Fruit fly (Drosophila melanogaster) whole organism, embryonic: ENCODE measurements around the gene CG11699.

ENCODE experiments used
- Awh ChIP-seq: fragments of 200-800 bp; sonication (Bioruptor generic); IDR thresholded peaks from 2 replicates; pipeline ENCODE4, ENCODE4 v1.3.6; 2022; ENCODE audit warnings: missing biosample characterization, missing genetic modification characterization
- B-H1 ChIP-seq: fragments of 200-800 bp; sonication (Bioruptor generic); IDR thresholded peaks from 3 replicates; pipeline ENCODE4 v1.3.6; 2022; ENCODE audit warnings: missing biosample characterization, missing genetic modification characterization
- BtbVII ChIP-seq: fragments of 200-800 bp; sonication (Bioruptor generic); optimal IDR thresholded peaks from 3 replicates; lab custom pipeline; 2017; ENCODE audit warnings: missing biosample characterization, mild to moderate bottlenecking, missing genetic modification characterization
- CG10267 ChIP-seq: fragments of 200-800 bp; sonication (Bioruptor generic); optimal IDR thresholded peaks from 2 replicates; lab custom pipeline; 2018; ENCODE audit warnings: missing biosample characterization, mild to moderate bottlenecking, missing genetic modification characterization, moderate library complexity
- CG10979 ChIP-seq: fragments of 200-800 bp; sonication (Bioruptor generic); optimal IDR thresholded peaks from 2 replicates; lab custom pipeline; 2018; ENCODE audit warnings: missing biosample characterization, mild to moderate bottlenecking, missing genetic modification characterization, moderate library complexity
- CG12104 ChIP-seq: fragments of 200-800 bp; sonication (Bioruptor generic); optimal IDR thresholded peaks from 3 replicates; lab custom pipeline; 2016; ENCODE audit warnings: missing biosample characterization, missing genetic modification characterization
- CG13287 ChIP-seq: fragments of 200-800 bp; sonication (Bioruptor generic); IDR thresholded peaks from 2 replicates; pipeline ENCODE4 v1.3.6; 2022; ENCODE audit warnings: missing biosample characterization, missing genetic modification characterization; ENCODE audit not compliant: partially characterized antibody
- CG14710 ChIP-seq: fragments of 200-800 bp; sonication (Bioruptor generic); optimal IDR thresholded peaks from 3 replicates; lab custom pipeline; 2019; ENCODE audit warnings: missing biosample characterization, mild to moderate bottlenecking, missing genetic modification characterization, moderate library complexity
- CG16779 ChIP-seq: fragments of 200-800 bp; sonication (Bioruptor generic); IDR thresholded peaks from 2 replicates; pipeline ENCODE4 v1.3.6; 2022; ENCODE audit warnings: missing biosample characterization, missing genetic modification characterization
- CG17328 ChIP-seq: fragments of 200-800 bp; sonication (Bioruptor generic); IDR thresholded peaks from 2 replicates; pipeline ENCODE4 v1.3.6; 2022; ENCODE audit warnings: missing biosample characterization, missing genetic modification characterization
- CG17361 ChIP-seq: fragments of 200-800 bp; sonication (Bioruptor generic); IDR thresholded peaks from 3 replicates; pipeline ENCODE4 v1.3.6; 2022; ENCODE audit warnings: missing biosample characterization, missing genetic modification characterization
- CG18262 ChIP-seq: fragments of 200-800 bp; optimal IDR thresholded peaks from 3 replicates; lab custom pipeline; 2019; ENCODE audit warnings: missing biosample characterization, mild to moderate bottlenecking, missing genetic modification characterization, moderate library complexity
- CG2678 ChIP-seq: fragments of 200-800 bp; sonication (Bioruptor generic); optimal IDR thresholded peaks from 3 replicates; lab custom pipeline; 2019; ENCODE audit warnings: missing biosample characterization, mild to moderate bottlenecking, missing genetic modification characterization, moderate library complexity
- CG2712 ChIP-seq: fragments of 200-800 bp; optimal IDR thresholded peaks from 3 replicates; lab custom pipeline; 2019; ENCODE audit warnings: missing biosample characterization, mild to moderate bottlenecking, missing genetic modification characterization, moderate library complexity
- CG30020 ChIP-seq: fragments of 200-800 bp; optimal IDR thresholded peaks from 2 replicates; lab custom pipeline; 2019; ENCODE audit warnings: missing biosample characterization, mild to moderate bottlenecking, missing genetic modification characterization, moderate library complexity
- CG5180 ChIP-seq: fragments of 200-800 bp; sonication (Bioruptor generic); optimal IDR thresholded peaks from 3 replicates; lab custom pipeline; 2017; ENCODE audit warnings: missing biosample characterization, missing genetic modification characterization, mild to moderate bottlenecking, moderate library complexity, missing genetic modification reagents
- CG6683 ChIP-seq: fragments of 200-800 bp; sonication (Bioruptor generic); optimal IDR thresholded peaks from 2 replicates; lab custom pipeline; 2017; ENCODE audit warnings: missing biosample characterization, mild to moderate bottlenecking, missing genetic modification characterization, missing genetic modification reagents
- CG8924 ChIP-seq: fragments of 200-800 bp; optimal IDR thresholded peaks from 3 replicates; lab custom pipeline; 2019; ENCODE audit warnings: missing biosample characterization, mild to moderate bottlenecking, missing genetic modification characterization, moderate library complexity
- CoRest ChIP-seq: fragments of 200-800 bp; sonication (Bioruptor generic); optimal IDR thresholded peaks from 3 replicates; lab custom pipeline; 2018; ENCODE audit warnings: missing biosample characterization, mild to moderate bottlenecking, missing genetic modification characterization, moderate library complexity
- Deaf1 ChIP-seq: fragments of 200-800 bp; optimal IDR thresholded peaks from 3 replicates; lab custom pipeline; 2019; ENCODE audit warnings: missing biosample characterization, mild to moderate bottlenecking, missing genetic modification characterization, moderate library complexity
- E2f1 ChIP-seq: fragments of 200-800 bp; sonication (Bioruptor generic); IDR thresholded peaks from 2 replicates; pipeline ENCODE4 v1.3.6; 2022; ENCODE audit warnings: missing biosample characterization, missing genetic modification characterization
- Hr78 ChIP-seq, 2 experiments: fragments of 200-800 bp in 1 of 2; fragments of >200 bp in 1 of 2; sonication (Bioruptor generic) in 1 of 2; optimal IDR thresholded peaks; 2 replicates each; lab custom pipeline; 2017 to 2019; ENCODE audit warnings: missing biosample characterization in 2 of 2, missing genetic modification characterization in 2 of 2, mild to moderate bottlenecking in 1 of 2, moderate library complexity in 1 of 2
- Jarid2 ChIP-seq: fragments of 200-800 bp; sonication (Bioruptor generic); optimal IDR thresholded peaks from 3 replicates; lab custom pipeline; 2017; ENCODE audit warnings: mild to moderate bottlenecking, missing biosample characterization, missing genetic modification reagents, missing genetic modification characterization
- Med ChIP-seq: fragments of 200-800 bp; sonication (Bioruptor generic); peaks from one replicate; lab custom pipeline; 2016; ENCODE audit warnings: missing biosample characterization, missing genetic modification characterization, mild to moderate bottlenecking, inconsistent platforms, moderate library complexity
- NK7.1 ChIP-seq: fragments of 200-800 bp; sonication (Bioruptor generic); optimal IDR thresholded peaks from 3 replicates; lab custom pipeline; 2016; ENCODE audit warnings: missing biosample characterization, missing genetic modification characterization
- Nf-YB ChIP-seq: fragments of 200-800 bp; sonication (Bioruptor generic); optimal IDR thresholded peaks from 3 replicates; lab custom pipeline; 2019; ENCODE audit warnings: missing biosample characterization, mild to moderate bottlenecking, missing genetic modification characterization, moderate library complexity
- PHDP ChIP-seq: fragments of 200-800 bp; sonication (Bioruptor generic); optimal IDR thresholded peaks from 3 replicates; lab custom pipeline; 2018; ENCODE audit warnings: missing biosample characterization, mild to moderate bottlenecking, missing genetic modification characterization, moderate library complexity
- Scr ChIP-seq: fragments of 200-800 bp; sonication (Bioruptor generic); IDR thresholded peaks from 2 replicates; pipeline ENCODE4 v1.3.6; 2022; ENCODE audit warnings: missing biosample characterization, missing genetic modification characterization; ENCODE audit not compliant: partially characterized antibody
- Xrp1 ChIP-seq: fragments of 200-800 bp; sonication (Bioruptor generic); IDR thresholded peaks from 2 replicates; pipeline ENCODE4 v1.3.6; 2022; ENCODE audit warnings: missing biosample characterization, missing genetic modification characterization
- ash1 ChIP-seq: fragments of 200-800 bp; sonication (Bioruptor generic); optimal IDR thresholded peaks from 2 replicates; lab custom pipeline; 2018; ENCODE audit warnings: missing biosample characterization, mild to moderate bottlenecking, missing genetic modification characterization
- bowl ChIP-seq: fragments of 200-800 bp; sonication (Bioruptor generic); IDR thresholded peaks from 2 replicates; pipeline ENCODE4 v1.3.6; 2022; ENCODE audit warnings: missing biosample characterization, missing genetic modification characterization
- chn ChIP-seq: fragments of 200-800 bp; sonication (Bioruptor generic); optimal IDR thresholded peaks from 2 replicates; lab custom pipeline; 2016; ENCODE audit warnings: missing biosample characterization, missing genetic modification characterization
- crol ChIP-seq: fragments of 200-800 bp; sonication (Bioruptor generic); IDR thresholded peaks from 2 replicates; pipeline ENCODE4 v1.3.6; 2022; ENCODE audit warnings: missing biosample characterization, missing genetic modification characterization
- ftz-f1 ChIP-seq: fragments of 200-800 bp; sonication (Bioruptor generic); optimal IDR thresholded peaks from 2 replicates; lab custom pipeline; 2016; ENCODE audit warnings: missing biosample characterization, missing genetic modification characterization
- hb ChIP-seq: fragments of 200-800 bp; sonication (Bioruptor generic); IDR thresholded peaks from 3 replicates; pipeline ENCODE4 v1.3.6; 2022; ENCODE audit warnings: missing biosample characterization, missing genetic modification characterization; ENCODE audit not compliant: partially characterized antibody
- hbn ChIP-seq: fragments of 200-800 bp; sonication (Bioruptor generic); IDR thresholded peaks from 2 replicates; pipeline ENCODE4 v1.3.6; 2022; ENCODE audit warnings: missing biosample characterization, missing genetic modification characterization; ENCODE audit not compliant: partially characterized antibody
- jing ChIP-seq: fragments of 200-800 bp; sonication (Bioruptor generic); optimal IDR thresholded peaks from 2 replicates; lab custom pipeline; 2018; ENCODE audit warnings: missing biosample characterization, mild to moderate bottlenecking, missing genetic modification characterization
- lola ChIP-seq, 3 experiments: fragments of >200 bp in 2 of 3; fragments of 200-800 bp in 1 of 3; sonication (Bioruptor generic) in 1 of 3; optimal IDR thresholded peaks; 2 replicates each; lab custom pipeline; 2017 to 2019; ENCODE audit warnings: missing biosample characterization in 3 of 3, missing genetic modification characterization in 3 of 3, mild to moderate bottlenecking in 1 of 3, moderate library complexity in 1 of 3
- nerfin-2 ChIP-seq: fragments of 200-800 bp; sonication (Bioruptor generic); IDR thresholded peaks from 2 replicates; pipeline ENCODE4 v1.3.6; 2022; ENCODE audit warnings: missing biosample characterization, missing genetic modification characterization; ENCODE audit not compliant: partially characterized antibody
- nmo ChIP-seq: fragments of 200-800 bp; sonication (Bioruptor generic); optimal IDR thresholded peaks from 2 replicates; lab custom pipeline; 2018; ENCODE audit warnings: missing biosample characterization, mild to moderate bottlenecking, missing genetic modification characterization, moderate library complexity
- pho ChIP-seq: fragments of 200-800 bp; sonication (Bioruptor generic); optimal IDR thresholded peaks from 2 replicates; lab custom pipeline; 2016; ENCODE audit warnings: missing biosample characterization, missing genetic modification characterization
- ranshi ChIP-seq: fragments of 200-800 bp; sonication (Bioruptor generic); IDR thresholded peaks from 2 replicates; pipeline ENCODE4 v1.3.6; 2022; ENCODE audit warnings: missing biosample characterization, missing genetic modification characterization
- tna ChIP-seq: fragments of 200-800 bp; sonication (Bioruptor generic); IDR thresholded peaks from 2 replicates; pipeline ENCODE4 v1.3.6; 2022; ENCODE audit warnings: missing biosample characterization, missing genetic modification characterization; ENCODE audit not compliant: partially characterized antibody
- trh ChIP-seq: fragments of 200-800 bp; sonication (Bioruptor generic); optimal IDR thresholded peaks from 2 replicates; lab custom pipeline; 2016; ENCODE audit warnings: missing biosample characterization, missing genetic modification characterization
- usp ChIP-seq: fragments of >200 bp; optimal IDR thresholded peaks from 2 replicates; lab custom pipeline; 2017; ENCODE audit warnings: missing biosample characterization, missing genetic modification characterization
- vnd ChIP-seq: fragments of 200-800 bp; sonication (Bioruptor generic); IDR thresholded peaks from 3 replicates; pipeline ENCODE4 v1.3.6; 2022; ENCODE audit warnings: missing biosample characterization, missing genetic modification characterization; ENCODE audit not compliant: partially characterized antibody
- zen ChIP-seq: fragments of 200-800 bp; sonication (Bioruptor generic); optimal IDR thresholded peaks from 3 replicates; lab custom pipeline; 2018; ENCODE audit warnings: missing biosample characterization, mild to moderate bottlenecking, missing genetic modification characterization, moderate library complexity

Gene CG11699

DNA sequence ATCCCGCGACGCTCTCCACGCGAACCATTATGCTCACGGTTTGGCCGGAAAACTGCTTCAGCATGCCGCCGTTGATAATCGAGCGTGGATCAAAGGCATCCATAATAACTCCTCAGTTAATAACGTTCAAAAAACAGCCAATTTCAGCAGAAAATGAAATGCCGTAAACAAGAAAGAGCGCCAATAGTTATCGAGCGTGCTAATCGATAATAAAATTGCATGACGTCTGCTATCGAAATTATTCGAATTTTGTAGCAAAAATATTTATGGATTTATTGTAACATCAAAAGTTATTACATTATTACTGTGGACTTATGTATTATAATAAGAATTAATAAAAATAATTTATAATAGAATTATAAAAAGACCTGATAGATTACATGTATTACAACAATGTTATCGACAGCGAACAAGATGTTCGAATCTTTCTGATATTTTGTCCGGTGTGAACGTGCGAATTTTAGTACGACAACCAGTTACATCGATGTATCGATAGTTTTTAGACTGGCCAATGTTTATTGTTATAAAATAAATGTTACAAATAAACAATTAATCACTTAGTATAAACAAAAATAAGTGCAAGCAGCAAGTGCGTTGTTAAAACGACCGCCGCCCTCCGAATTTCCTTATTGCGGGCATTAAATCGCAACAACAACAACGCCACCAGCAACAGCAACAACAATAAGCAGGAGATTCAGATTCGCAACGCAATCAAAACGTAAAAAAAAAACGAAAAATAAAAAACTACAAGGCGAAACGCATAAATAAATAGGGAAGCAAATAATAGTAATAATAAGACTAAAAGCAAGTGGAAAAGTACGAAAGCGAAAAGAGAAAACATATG, 45.5 kb downstream of the CG11699 start, which contains the start of the genes RPA3 and Met (continued):
- TF ChIP-seq PHDP = peak; percentile 6
- TF ChIP-seq Hr78 (GFP tag; optimal IDR thresholded peaks at IDR 0.05; lab: Kevin White, UChicago) = no peak
- TF ChIP-seq zen = no peak
- no peak for TF ChIP-seq CG2678 (tag; lab: Kevin White, UChicago)
- no peak for TF ChIP-seq crol (GFP tag; lab: Robert Waterston, UW)
- TF ChIP-seq ranshi (GFP tag; lab: Robert Waterston, UW) = no peak
- peak; percentile 58; the same call in 1 of the 2 replicates for TF ChIP-seq tna (GFP tag; lab: Robert Waterston, UW)
- TF ChIP-seq chn (GFP tag; lab: Kevin White, UChicago) = no peak
- TF ChIP-seq CG17361 (GFP tag; lab: Robert Waterston, UW) = 0 out of 3 replicates have a peak, but pooled peaks have one; percentile 29
- TF ChIP-seq BtbVII (GFP tag; lab: Kevin White, UChicago) = no peak
- no peak for TF ChIP-seq CG16779 (GFP tag; lab: Robert Waterston, UW)
- peak; percentile 77 for TF ChIP-seq Scr (GFP tag; lab: Robert Waterston, UW)
- peak; percentile 28 for TF ChIP-seq CG14710
- TF ChIP-seq CG18262 = no peak
- peak; percentile 74 for TF ChIP-seq CG13287
- TF ChIP-seq jing (GFP tag; lab: Kevin White, UChicago) = no peak
- TF ChIP-seq CG5180 = no peak
- TF ChIP-seq lola (GFP tag; optimal IDR thresholded peaks at IDR 0.05; lab: Kevin White, UChicago) = no peak
- TF ChIP-seq bowl (GFP tag; lab: Robert Waterston, UW) = no peak
- TF ChIP-seq ftz-f1 (GFP tag; lab: Kevin White, UChicago) = no peak
- no peak for TF ChIP-seq CG10267 (tag; lab: Kevin White, UChicago)
- no peak for TF ChIP-seq Xrp1
- no peak for TF ChIP-seq Nf-YB (GFP tag; lab: Kevin White, UChicago)
- TF ChIP-seq E2f1 (GFP tag; lab: Robert Waterston, UW) = no peak
- peak; percentile 65 for TF ChIP-seq vnd
- TF ChIP-seq CG30020 (tag; lab: Kevin White, UChicago) = peak; percentile 79
- no peak for TF ChIP-seq CG12104 (GFP tag; lab: Kevin White, UChicago)
- peak; percentile 42; the same call in 1 of the 2 replicates for TF ChIP-seq hbn (GFP tag; lab: Robert Waterston, UW)
- no peak for TF ChIP-seq usp
- TF ChIP-seq Deaf1 (tag; lab: Kevin White, UChicago) = no peak
- no peak for TF ChIP-seq CG6683 (GFP tag; lab: Kevin White, UChicago)
- no peak for TF ChIP-seq CG17328 (GFP tag; lab: Robert Waterston, UW)
- no peak for TF ChIP-seq NK7.1 (GFP tag; lab: Kevin White, UChicago)
- TF ChIP-seq B-H1 = no peak
- peak; percentile 70 for TF ChIP-seq Med
- no peak for TF ChIP-seq Awh (GFP tag; lab: Robert Waterston, UW)
- TF ChIP-seq CG8924 (tag; lab: Kevin White, UChicago) = peak; percentile 47
- TF ChIP-seq CoRest = no peak
- TF ChIP-seq ash1 (GFP tag; lab: Kevin White, UChicago) = no peak
- peak; percentile 68; the same call in 1 of the 2 replicates for TF ChIP-seq nerfin-2 (GFP tag; lab: Robert Waterston, UW)
- TF ChIP-seq hb = peak; percentile 71; the same call in 1 of the 3 replicates
- TF ChIP-seq CG10979 (tag; lab: Kevin White, UChicago) = no peak
- no peak for TF ChIP-seq trh (GFP tag; lab: Kevin White, UChicago)
- peak; percentile 38 for TF ChIP-seq nmo (GFP tag; lab: Kevin White, UChicago)
- TF ChIP-seq pho (GFP tag; lab: Kevin White, UChicago) = no peak
- peak; percentile 35 for TF ChIP-seq CG2712 (tag; lab: Kevin White, UChicago)
- no peak for TF ChIP-seq Jarid2 (GFP tag; lab: Kevin White, UChicago)
